Fruit fly (Drosophila melanogaster) whole organism, pupa: ENCODE measurements around the gene rst.

Source experiments
- CG10348 ChIP-seq: fragments of 200-800 bp; sonication (Bioruptor generic); IDR thresholded peaks from 2 replicates; pipeline ENCODE4 v1.3.6; 2022; ENCODE audit warnings: missing biosample characterization, missing genetic modification characterization
- CG12605 ChIP-seq: fragments of 200-800 bp; sonication (Bioruptor generic); IDR thresholded peaks from 2 replicates; pipeline ENCODE4 v1.3.6; 2022; ENCODE audit warnings: missing biosample characterization, missing genetic modification characterization
- CG13204 ChIP-seq: fragments of 200-800 bp; sonication (Bioruptor generic); optimal IDR thresholded peaks from 2 replicates; lab custom pipeline; 2018; ENCODE audit warnings: missing biosample characterization, mild to moderate bottlenecking, missing genetic modification characterization, moderate library complexity
- CG14655 ChIP-seq: fragments of 200-800 bp; sonication (Bioruptor generic); optimal IDR thresholded peaks from 3 replicates; lab custom pipeline; 2017; ENCODE audit warnings: mild to moderate bottlenecking, missing biosample characterization, missing genetic modification reagents, missing genetic modification characterization
- CG15710 ChIP-seq: fragments of 200-800 bp; sonication (Bioruptor generic); optimal IDR thresholded peaks from 2 replicates; lab custom pipeline; 2018; ENCODE audit warnings: missing biosample characterization, mild to moderate bottlenecking, missing genetic modification characterization, moderate library complexity
- CG17806 ChIP-seq: fragments of 200-800 bp; sonication (Bioruptor generic); optimal IDR thresholded peaks from 2 replicates; lab custom pipeline; 2018; ENCODE audit warnings: missing biosample characterization, mild to moderate bottlenecking, missing genetic modification characterization, moderate library complexity
- CG32121 ChIP-seq: fragments of 200-800 bp; sonication (Bioruptor generic); IDR thresholded peaks from 2 replicates; pipeline ENCODE4 v1.3.6; 2022; ENCODE audit warnings: missing biosample characterization, missing genetic modification characterization
- CG34367 ChIP-seq: fragments of 200-800 bp; sonication (Bioruptor generic); optimal IDR thresholded peaks from 2 replicates; lab custom pipeline; 2018; ENCODE audit warnings: missing biosample characterization, mild to moderate bottlenecking, missing genetic modification characterization
- CG4496 ChIP-seq: fragments of 200-800 bp; sonication (Bioruptor generic); IDR thresholded peaks from 3 replicates; pipeline ENCODE4 v1.3.6; 2022; ENCODE audit warnings: missing biosample characterization, missing genetic modification characterization
- CG8159 ChIP-seq: fragments of 200-800 bp; sonication (Bioruptor generic); optimal IDR thresholded peaks from 3 replicates; lab custom pipeline; 2018; ENCODE audit warnings: missing biosample characterization, mild to moderate bottlenecking, missing genetic modification characterization, moderate library complexity
- CG8301 ChIP-seq: fragments of 200-800 bp; sonication (Bioruptor generic); optimal IDR thresholded peaks from 2 replicates; lab custom pipeline; 2018; ENCODE audit warnings: missing biosample characterization, mild to moderate bottlenecking, missing genetic modification characterization
- CG9948 ChIP-seq: fragments of 200-800 bp; sonication (Bioruptor generic); optimal IDR thresholded peaks from 2 replicates; lab custom pipeline; 2018; ENCODE audit warnings: missing biosample characterization, mild to moderate bottlenecking, missing genetic modification characterization, moderate library complexity
- D1 ChIP-seq: fragments of 200-800 bp; sonication (Bioruptor generic); optimal IDR thresholded peaks from 2 replicates; lab custom pipeline; 2018; ENCODE audit warnings: missing biosample characterization, mild to moderate bottlenecking, missing genetic modification characterization, moderate library complexity
- EcR ChIP-seq: fragments of 200-800 bp; sonication (Bioruptor generic); optimal IDR thresholded peaks from 3 replicates; lab custom pipeline; 2019; ENCODE audit warnings: missing biosample characterization, missing genetic modification characterization, mild to moderate bottlenecking, moderate library complexity, missing genetic modification reagents
- Ets98B ChIP-seq: fragments of 200-800 bp; sonication (Bioruptor generic); IDR thresholded peaks from 2 replicates; pipeline ENCODE4 v1.3.6; 2022; ENCODE audit warnings: missing biosample characterization, missing genetic modification characterization
- Pif1A ChIP-seq: fragments of 200-800 bp; sonication (Bioruptor generic); optimal IDR thresholded peaks from 3 replicates; lab custom pipeline; 2016; ENCODE audit warnings: missing biosample characterization, missing genetic modification characterization
- Pif1B ChIP-seq: fragments of 200-800 bp; sonication (Bioruptor generic); optimal IDR thresholded peaks from 3 replicates; lab custom pipeline; 2016; ENCODE audit warnings: missing biosample characterization, missing genetic modification characterization
- Snoo ChIP-seq: fragments of 200-800 bp; sonication (Bioruptor generic); optimal IDR thresholded peaks from 3 replicates; lab custom pipeline; 2017; ENCODE audit warnings: missing biosample characterization, mild to moderate bottlenecking, missing genetic modification characterization, inconsistent platforms
- fd96Ca ChIP-seq: fragments of 200-800 bp; sonication (Bioruptor generic); IDR thresholded peaks from 3 replicates; pipeline ENCODE4 v1.3.6; 2022; ENCODE audit warnings: missing biosample characterization, missing genetic modification characterization
- gl ChIP-seq: fragments of 200-800 bp; sonication (Bioruptor generic); optimal IDR thresholded peaks from 2 replicates; lab custom pipeline; 2018; ENCODE audit warnings: missing biosample characterization, mild to moderate bottlenecking, missing genetic modification characterization
- rn ChIP-seq: fragments of 200-800 bp; sonication (Bioruptor generic); IDR thresholded peaks from 2 replicates; pipeline ENCODE4 v1.3.6; 2022; ENCODE audit warnings: missing biosample characterization, missing genetic modification characterization

rst gene

dm6 chrX:3013276-3013675 is 39.6 kb upstream of the rst start:
- no peak for TF ChIP-seq CG4496
- TF ChIP-seq CG15710 (tag; lab: Kevin White, UChicago), result no peak
- no peak for TF ChIP-seq Snoo
- TF ChIP-seq CG9948 (tag; lab: Kevin White, UChicago), result no peak
- no peak for TF ChIP-seq CG10348 (GFP tag; lab: Robert Waterston, UW)
- TF ChIP-seq fd96Ca, result no peak
- no peak for TF ChIP-seq Pif1A (GFP tag; lab: Kevin White, UChicago)
- no peak for TF ChIP-seq CG32121 (GFP tag; lab: Robert Waterston, UW)
- no peak for TF ChIP-seq CG8301 (tag; lab: Kevin White, UChicago)
- TF ChIP-seq CG17806 (tag; lab: Kevin White, UChicago), result no peak
- TF ChIP-seq CG8159, result no peak
- TF ChIP-seq Ets98B (GFP tag; lab: Robert Waterston, UW), result no peak
- TF ChIP-seq gl (tag; lab: Kevin White, UChicago), result no peak
- TF ChIP-seq CG12605 (GFP tag; lab: Robert Waterston, UW), result no peak
- no peak for TF ChIP-seq CG14655 (GFP tag; lab: Kevin White, UChicago)
- no peak for TF ChIP-seq rn (GFP tag; lab: Robert Waterston, UW)
- no peak for TF ChIP-seq CG13204 (GFP tag; lab: Kevin White, UChicago)

dm6 chrX:3012042-3012441 is 38.4 kb upstream of the rst start:
- peak; percentile 6 for TF ChIP-seq CG8159
- TF ChIP-seq CG10348 (GFP tag; lab: Robert Waterston, UW), result no peak

- TF ChIP-seq Pif1A (GFP tag; lab: Kevin White, UChicago), result peak; percentile 45
- no peak for TF ChIP-seq CG4496
- TF ChIP-seq CG9948 (tag; lab: Kevin White, UChicago), result peak; percentile 49
- no peak for TF ChIP-seq CG10348 (GFP tag; lab: Robert Waterston, UW)
- no peak for TF ChIP-seq Snoo
- TF ChIP-seq rn (GFP tag; lab: Robert Waterston, UW), result 0 out of 2 replicates have a peak, but pooled peaks have one; percentile 14
- peak; percentile 56 for TF ChIP-seq CG15710 (tag; lab: Kevin White, UChicago)
- no peak for TF ChIP-seq Pif1B (GFP tag; lab: Kevin White, UChicago)
- peak; percentile 23 for TF ChIP-seq CG8301 (tag; lab: Kevin White, UChicago)
- TF ChIP-seq CG32121 (GFP tag; lab: Robert Waterston, UW), result no peak
- TF ChIP-seq CG12605 (GFP tag; lab: Robert Waterston, UW), result no peak
- no peak for TF ChIP-seq gl (tag; lab: Kevin White, UChicago)
- peak; percentile 52 for TF ChIP-seq CG34367 (tag; lab: Kevin White, UChicago)
- TF ChIP-seq CG8159, result peak; percentile 70
- TF ChIP-seq CG17806 (tag; lab: Kevin White, UChicago), result peak; percentile 55
- peak; percentile 28 for TF ChIP-seq CG14655 (GFP tag; lab: Kevin White, UChicago)
- peak; percentile 35; the same call in 1 of the 3 replicates for TF ChIP-seq fd96Ca
- no peak for TF ChIP-seq CG13204 (GFP tag; lab: Kevin White, UChicago)
- TF ChIP-seq D1 (tag; lab: Kevin White, UChicago), result no peak
- no peak; the same call in 1 of the 2 replicates for TF ChIP-seq Ets98B (GFP tag; lab: Robert Waterston, UW)
- no peak for TF ChIP-seq EcR (GFP tag; lab: Kevin White, UChicago)
Observed at dm6 chrX:3009986-3010385, 36.4 kb upstream of the rst start.

dm6 chrX:3007770-3008169 is 34.1 kb upstream of the rst start:
- peak; percentile 65; the same call in 2 of the 3 replicates for TF ChIP-seq CG4496
- peak; percentile 71 for TF ChIP-seq CG14655 (GFP tag; lab: Kevin White, UChicago)
- peak; percentile 27; the same call in 1 of the 2 replicates for TF ChIP-seq Ets98B (GFP tag; lab: Robert Waterston, UW)
- TF ChIP-seq CG8159, result peak; percentile 53
- peak; percentile 27 for TF ChIP-seq gl (tag; lab: Kevin White, UChicago)
- peak; percentile 48 for TF ChIP-seq CG15710 (tag; lab: Kevin White, UChicago)
- TF ChIP-seq CG17806 (tag; lab: Kevin White, UChicago), result peak; percentile 47
- no peak for TF ChIP-seq Snoo
- TF ChIP-seq rn (GFP tag; lab: Robert Waterston, UW), result no peak
- no peak for TF ChIP-seq EcR (GFP tag; lab: Kevin White, UChicago)
- TF ChIP-seq D1 (tag; lab: Kevin White, UChicago), result no peak
- TF ChIP-seq CG10348 (GFP tag; lab: Robert Waterston, UW), result no peak
- TF ChIP-seq Pif1B (GFP tag; lab: Kevin White, UChicago), result peak; percentile 34
- no peak for TF ChIP-seq CG34367 (tag; lab: Kevin White, UChicago)
- peak; percentile 48 for TF ChIP-seq CG9948 (tag; lab: Kevin White, UChicago)
- TF ChIP-seq fd96Ca, result 0 out of 3 replicates have a peak, but pooled peaks have one; percentile 50
- TF ChIP-seq CG13204 (GFP tag; lab: Kevin White, UChicago), result no peak
- peak; percentile 55 for TF ChIP-seq CG8301 (tag; lab: Kevin White, UChicago)
- peak; percentile 48; the same call in 1 of the 2 replicates for TF ChIP-seq CG12605 (GFP tag; lab: Robert Waterston, UW)
- TF ChIP-seq Pif1A (GFP tag; lab: Kevin White, UChicago), result peak; percentile 7
- 0 out of 2 replicates have a peak, but pooled peaks have one; percentile 14 for TF ChIP-seq CG32121 (GFP tag; lab: Robert Waterston, UW)

- peak; percentile 79 for TF ChIP-seq CG8301 (tag; lab: Kevin White, UChicago)
- TF ChIP-seq CG32121 (GFP tag; lab: Robert Waterston, UW), result peak; percentile 76
- TF ChIP-seq gl (tag; lab: Kevin White, UChicago), result no peak
- peak; percentile 84 for TF ChIP-seq CG4496
- no peak for TF ChIP-seq CG8159
- peak; percentile 46; the same call in 1 of the 2 replicates for TF ChIP-seq CG12605 (GFP tag; lab: Robert Waterston, UW)
- peak; percentile 84 for TF ChIP-seq Ets98B (GFP tag; lab: Robert Waterston, UW)
- peak; percentile 71 for TF ChIP-seq CG14655 (GFP tag; lab: Kevin White, UChicago)
- TF ChIP-seq fd96Ca, result 0 out of 3 replicates have a peak, but pooled peaks have one; percentile 18
- TF ChIP-seq, all 21 proteins: peak for 7
Observed at dm6 chrX:3005759-3006158, 32.1 kb upstream of the rst start.
